Worm (Caenorhabditis elegans): ENCODE measurements around the gene rgr-1.

rgr-1 gene

ce11 chrIII:9393114-9393780, at the start of gene rgr-1, which contains the start of gene gpr-2:
rgr-1 (plus strand) TSS chrIII:9393730.
gpr-2 (minus strand) TSS chrIII:9393164.
- TF ChIP-seq hlh-30 (tag; optimal IDR thresholded peaks at IDR 0.05; ENCODE audit: insufficient read depth) (peak; percentile 43), ztf-11 (tag; optimal IDR thresholded peaks at IDR 0.05) (no peak), unc-130 (GFP tag; optimal IDR thresholded peaks at IDR 0.05) (peak; percentile 56), unc-62 (GFP tag; optimal IDR thresholded peaks at IDR 0.05 in 1 of 2) (peak in 1 of 2 experiments; percentile 85), unc-62 (tag; optimal IDR thresholded peaks at IDR 0.05) (no peak), aha-1 (tag) (no peak), spr-1 (tag; optimal IDR thresholded peaks at IDR 0.05) (no peak), rbr-2 (tag; optimal IDR thresholded peaks at IDR 0.05) (peak; percentile 2), nhr-102 (tag; optimal IDR thresholded peaks at IDR 0.05) (no peak), Y48G9A.11 (GFP tag; IDR thresholded peaks at IDR 0.05) (0 out of 2 replicates have a peak, but pooled peaks have one; percentile 27), zfp-2 (tag; optimal IDR thresholded peaks at IDR 0.05) (no peak), dpl-1 (GFP tag; optimal IDR thresholded peaks at IDR 0.05) (peak; percentile 77), lin-38 (GFP tag; IDR thresholded peaks at IDR 0.05) (peak; percentile 81)

- TF ChIP-seq T20F7.1 (GFP tag; optimal IDR thresholded peaks at IDR 0.05) (no peak), mxl-3 (GFP tag; optimal IDR thresholded peaks at IDR 0.05) (no peak), gei-8 (GFP tag; optimal IDR thresholded peaks at IDR 0.05) (no peak), F44E2.7 (GFP tag; IDR thresholded peaks at IDR 0.05) (no peak), egl-43 (GFP tag; IDR thresholded peaks at IDR 0.05) (no peak), set-16 (GFP tag; IDR thresholded peaks at IDR 0.05) (no peak), Y105C5A.15 (GFP tag; IDR thresholded peaks at IDR 0.05) (no peak), daf-12 (tag; optimal IDR thresholded peaks at IDR 0.05) (no peak), ceh-44 (GFP tag; IDR thresholded peaks at IDR 0.05) (no peak), dmd-9 (GFP tag; IDR thresholded peaks at IDR 0.05) (no peak)
Observed at ce11 chrIII:9344347-9344746, 49.2 kb upstream of the rgr-1 start, which contains the start of gene emb-9. emb-9 (minus strand) TSS chrIII:9344447.

- TF ChIP-seq egl-43 (GFP tag; IDR thresholded peaks at IDR 0.05) (no peak), nhr-77 (tag; optimal IDR thresholded peaks at IDR 0.05) (no peak), tra-1 (GFP tag; IDR thresholded peaks at IDR 0.05) (no peak), spr-3 (GFP tag; optimal IDR thresholded peaks at IDR 0.05) (no peak), hlh-11 (tag; optimal IDR thresholded peaks at IDR 0.05) (peak; percentile 16), unc-62 (GFP tag; optimal IDR thresholded peaks at IDR 0.05 in 1 of 2) (peak in 1 of 2 experiments; percentile 83), unc-62 (tag; optimal IDR thresholded peaks at IDR 0.05) (no peak), hmg-1.1 (GFP tag; IDR thresholded peaks at IDR 0.05) (no peak), lin-29 (GFP tag; IDR thresholded peaks at IDR 0.05) (no peak), snpc-1.2 (GFP tag; IDR thresholded peaks at IDR 0.05) (no peak), ceh-28 (tag; optimal IDR thresholded peaks at IDR 0.05) (no peak)
Observed at ce11 chrIII:9346114-9346513, 47.4 kb upstream of the rgr-1 start.

ce11 chrIII:9346722-9347121, 46.8 kb upstream of the rgr-1 start:
- TF ChIP-seq aha-1 (tag), result peak; percentile 53
- TF ChIP-seq lin-13 (GFP tag; optimal IDR thresholded peaks at IDR 0.05), result no peak
- TF ChIP-seq hlh-11 (tag; optimal IDR thresholded peaks at IDR 0.05), result peak; percentile 35
- TF ChIP-seq set-16 (GFP tag; IDR thresholded peaks at IDR 0.05), result peak; percentile 34; the same call in 1 of the 2 replicates
- peak; percentile 17 for TF ChIP-seq mes-2 (tag; optimal IDR thresholded peaks at IDR 0.05; ENCODE audit: poor library complexity, severe bottlenecking)

- TF ChIP-seq Y75B8A.6 (GFP tag; IDR thresholded peaks at IDR 0.05) (no peak), egl-27 (tag; optimal IDR thresholded peaks at IDR 0.05) (no peak), R02D3.7 (tag; optimal IDR thresholded peaks at IDR 0.05) (no peak), skn-1 (tag; optimal IDR thresholded peaks at IDR 0.05) (no peak), ces-1 (GFP tag; optimal IDR thresholded peaks at IDR 0.05) (no peak), madf-5 (GFP tag; IDR thresholded peaks at IDR 0.05) (no peak), unc-62 (GFP tag; optimal IDR thresholded peaks at IDR 0.05 in 1 of 2) (no peak), unc-62 (tag; optimal IDR thresholded peaks at IDR 0.05) (no peak), zip-2 (tag; optimal IDR thresholded peaks at IDR 0.05) (no peak), snpc-4 (tag; optimal IDR thresholded peaks at IDR 0.05) (no peak), hlh-30 (tag; optimal IDR thresholded peaks at IDR 0.05; ENCODE audit: insufficient read depth) (peak; percentile 79), set-16 (GFP tag; IDR thresholded peaks at IDR 0.05) (peak; percentile 53), cey-2 (tag; optimal IDR thresholded peaks at IDR 0.05; ENCODE audit: borderline replicate concordance, insufficient read depth) (no peak), hlh-11 (tag; optimal IDR thresholded peaks at IDR 0.05) (peak; percentile 26), tag-97 (GFP tag; IDR thresholded peaks at IDR 0.05) (no peak), Y48G9A.11 (GFP tag; IDR thresholded peaks at IDR 0.05) (no peak), ama-1 (optimal IDR thresholded peaks at IDR 0.05) (no peak)
Observed at ce11 chrIII:9353814-9354213, 39.7 kb upstream of the rgr-1 start.
